Fruit fly (Drosophila melanogaster) whole organism, embryonic: ENCODE results near the gene Spt6.

ENCODE experiments used
- Aef1 ChIP-seq: fragments of 200-800 bp; sonication (Bioruptor generic); IDR thresholded peaks from 3 replicates; pipeline ENCODE4 v1.3.6; 2022; ENCODE audit warnings: missing biosample characterization, missing genetic modification characterization
- Asciz ChIP-seq: fragments of 200-800 bp; sonication (Bioruptor generic); optimal IDR thresholded peaks from 2 replicates; lab custom pipeline; 2017; ENCODE audit warnings: missing biosample characterization, mild to moderate bottlenecking, missing genetic modification characterization, missing genetic modification reagents
- Atf6 ChIP-seq: fragments of 200-800 bp; sonication (Bioruptor generic); IDR thresholded peaks from 2 replicates; pipeline ENCODE4 v1.3.6; 2022; ENCODE audit warnings: missing biosample characterization, missing genetic modification characterization
- CG10267 ChIP-seq: fragments of 200-800 bp; sonication (Bioruptor generic); optimal IDR thresholded peaks from 2 replicates; lab custom pipeline; 2018; ENCODE audit warnings: missing biosample characterization, mild to moderate bottlenecking, missing genetic modification characterization, moderate library complexity
- CG10274 ChIP-seq: fragments of 200-800 bp; sonication (Bioruptor generic); optimal IDR thresholded peaks from 3 replicates; lab custom pipeline; 2017; ENCODE audit warnings: missing biosample characterization, mild to moderate bottlenecking, missing genetic modification characterization
- CG1233 ChIP-seq: fragments of 200-800 bp; sonication (Bioruptor generic); optimal IDR thresholded peaks from 4 replicates; lab custom pipeline; 2018; ENCODE audit warnings: missing biosample characterization, mild to moderate bottlenecking, missing genetic modification characterization
- CG12391 ChIP-seq: fragments of 200-800 bp; sonication (Bioruptor generic); optimal IDR thresholded peaks from 3 replicates; lab custom pipeline; 2018; ENCODE audit warnings: missing biosample characterization, mild to moderate bottlenecking, missing genetic modification characterization, moderate library complexity
- CG12744 ChIP-seq: fragments of 200-800 bp; sonication (Bioruptor generic); optimal IDR thresholded peaks from 2 replicates; lab custom pipeline; 2016; ENCODE audit warnings: missing biosample characterization, missing genetic modification characterization
- CG12942 ChIP-seq: fragments of 200-800 bp; sonication (Bioruptor generic); optimal IDR thresholded peaks from 3 replicates; lab custom pipeline; 2016; ENCODE audit warnings: missing biosample characterization, missing genetic modification characterization
- CG15479 ChIP-seq: fragments of 200-800 bp; sonication (Bioruptor generic); optimal IDR thresholded peaks from 3 replicates; lab custom pipeline; 2019; ENCODE audit warnings: missing biosample characterization, mild to moderate bottlenecking, missing genetic modification characterization, moderate library complexity
- CG15514 ChIP-seq: fragments of 200-800 bp; sonication (Bioruptor generic); optimal IDR thresholded peaks from 3 replicates; lab custom pipeline; 2017; ENCODE audit warnings: missing biosample characterization, missing genetic modification characterization, mild to moderate bottlenecking, moderate library complexity, missing genetic modification reagents
- CG1602 ChIP-seq: fragments of 200-800 bp; sonication (Bioruptor generic); optimal IDR thresholded peaks from 3 replicates; lab custom pipeline; 2016; ENCODE audit warnings: missing biosample characterization, missing genetic modification characterization
- CG16779 ChIP-seq: fragments of 200-800 bp; sonication (Bioruptor generic); IDR thresholded peaks from 2 replicates; pipeline ENCODE4 v1.3.6; 2022; ENCODE audit warnings: missing biosample characterization, missing genetic modification characterization
- CG17361 ChIP-seq: fragments of 200-800 bp; sonication (Bioruptor generic); IDR thresholded peaks from 3 replicates; pipeline ENCODE4 v1.3.6; 2022; ENCODE audit warnings: missing biosample characterization, missing genetic modification characterization
- CG18011 ChIP-seq: fragments of 200-800 bp; sonication (Bioruptor generic); optimal IDR thresholded peaks from 2 replicates; lab custom pipeline; 2017; ENCODE audit warnings: missing biosample characterization, missing genetic modification characterization, mild to moderate bottlenecking, moderate library complexity, missing genotype
- CG3065 ChIP-seq: fragments of 200-800 bp; sonication (Bioruptor generic); optimal IDR thresholded peaks from 2 replicates; lab custom pipeline; 2016; ENCODE audit warnings: missing biosample characterization, missing genetic modification characterization
- CG32767 ChIP-seq: fragments of 200-800 bp; sonication (Bioruptor generic); IDR thresholded peaks from 2 replicates; pipeline ENCODE4 v1.3.6; 2022; ENCODE audit warnings: missing biosample characterization, missing genetic modification characterization
- CG34224 ChIP-seq: fragments of 200-800 bp; sonication (Bioruptor generic); IDR thresholded peaks from 3 replicates; pipeline ENCODE4 v1.3.6; 2022; ENCODE audit warnings: missing biosample characterization, missing genetic modification characterization; ENCODE audit not compliant: partially characterized antibody
- CG3995 ChIP-seq: fragments of 200-800 bp; sonication (Bioruptor generic); optimal IDR thresholded peaks from 3 replicates; lab custom pipeline; 2016; ENCODE audit warnings: missing biosample characterization, missing genetic modification characterization
- CG42726 ChIP-seq: fragments of 200-800 bp; sonication (Bioruptor generic); IDR thresholded peaks from 2 replicates; pipeline ENCODE4 v1.3.6; 2022; ENCODE audit warnings: missing biosample characterization, missing genetic modification characterization; ENCODE audit not compliant: partially characterized antibody
- CG4404 ChIP-seq: fragments of 200-800 bp; sonication (Bioruptor generic); IDR thresholded peaks from 2 replicates; pipeline ENCODE4 v1.3.6; 2022; ENCODE audit warnings: missing biosample characterization, missing genetic modification characterization
- CG7556 ChIP-seq: fragments of 200-800 bp; sonication (Bioruptor generic); optimal IDR thresholded peaks from 2 replicates; lab custom pipeline; 2017; ENCODE audit warnings: missing biosample characterization, mild to moderate bottlenecking, missing genetic modification characterization
- CG8089 ChIP-seq: fragments of 200-800 bp; sonication (Bioruptor generic); optimal IDR thresholded peaks from 3 replicates; lab custom pipeline; 2016; ENCODE audit warnings: missing biosample characterization, missing genetic modification characterization
- CTCF ChIP-seq: fragments of 200-800 bp; sonication (Bioruptor generic); optimal IDR thresholded peaks from 2 replicates; lab custom pipeline; 2017; ENCODE audit warnings: missing biosample characterization, mild to moderate bottlenecking, missing genetic modification characterization, moderate library complexity
- CoRest ChIP-seq: fragments of 200-800 bp; sonication (Bioruptor generic); optimal IDR thresholded peaks from 3 replicates; lab custom pipeline; 2018; ENCODE audit warnings: missing biosample characterization, mild to moderate bottlenecking, missing genetic modification characterization, moderate library complexity
- D19A ChIP-seq: fragments of 200-800 bp; optimal IDR thresholded peaks from 3 replicates; lab custom pipeline; 2019; ENCODE audit warnings: missing biosample characterization, mild to moderate bottlenecking, missing genetic modification characterization, moderate library complexity
- Dref ChIP-seq: fragments of 200-800 bp; sonication (Bioruptor generic); IDR thresholded peaks from 2 replicates; pipeline ENCODE4 v1.3.6; 2022; ENCODE audit warnings: missing biosample characterization, missing genetic modification characterization
- Drgx ChIP-seq: fragments of 200-800 bp; sonication (Bioruptor generic); IDR thresholded peaks from 2 replicates; pipeline ENCODE4 v1.3.6; 2022; ENCODE audit warnings: missing biosample characterization, missing genetic modification characterization
- Elba2 ChIP-seq: fragments of 200-800 bp; sonication (Bioruptor generic); optimal IDR thresholded peaks from 3 replicates; lab custom pipeline; 2016; ENCODE audit warnings: missing biosample characterization, missing genetic modification characterization
- Lpt ChIP-seq: fragments of >200 bp; optimal IDR thresholded peaks from 2 replicates; lab custom pipeline; 2018; ENCODE audit warnings: missing biosample characterization, missing genetic modification characterization
- MESR4 ChIP-seq: fragments of 200-800 bp; sonication (Bioruptor generic); optimal IDR thresholded peaks from 2 replicates; lab custom pipeline; 2018; ENCODE audit warnings: missing biosample characterization, mild to moderate bottlenecking, missing genetic modification characterization, moderate library complexity
- Max ChIP-seq: fragments of 200-800 bp; sonication (Bioruptor generic); optimal IDR thresholded peaks from 2 replicates; lab custom pipeline; 2016; ENCODE audit warnings: missing biosample characterization, mild to moderate bottlenecking, missing genetic modification characterization
- NC2α ChIP-seq: fragments of 200-800 bp; sonication (Bioruptor generic); optimal IDR thresholded peaks from 2 replicates; lab custom pipeline; 2016; ENCODE audit warnings: missing biosample characterization, missing genetic modification characterization
- PHDP ChIP-seq: fragments of 200-800 bp; sonication (Bioruptor generic); optimal IDR thresholded peaks from 3 replicates; lab custom pipeline; 2018; ENCODE audit warnings: missing biosample characterization, mild to moderate bottlenecking, missing genetic modification characterization, moderate library complexity
- YL-1 ChIP-seq: fragments of 200-800 bp; sonication (Bioruptor generic); optimal IDR thresholded peaks from 3 replicates; lab custom pipeline; 2017; ENCODE audit warnings: missing biosample characterization, mild to moderate bottlenecking, missing genetic modification characterization
- bbx ChIP-seq: fragments of 200-800 bp; sonication (Bioruptor generic); IDR thresholded peaks from 2 replicates; pipeline ENCODE4 v1.3.6; 2022; ENCODE audit warnings: missing biosample characterization, missing genetic modification characterization; ENCODE audit not compliant: partially characterized antibody
- chn ChIP-seq: fragments of 200-800 bp; sonication (Bioruptor generic); optimal IDR thresholded peaks from 2 replicates; lab custom pipeline; 2016; ENCODE audit warnings: missing biosample characterization, missing genetic modification characterization
- corto ChIP-seq: fragments of 200-800 bp; sonication (Bioruptor generic); optimal IDR thresholded peaks from 2 replicates; lab custom pipeline; 2016; ENCODE audit warnings: missing biosample characterization, mild to moderate bottlenecking, missing genetic modification characterization, moderate library complexity
- crp ChIP-seq, 2 experiments: fragments of 200-800 bp; sonication (Bioruptor generic); optimal IDR thresholded peaks; 2 replicates in 1 of 2; 3 replicates in 1 of 2; lab custom pipeline; 2017; ENCODE audit warnings: missing biosample characterization in 2 of 2, missing genetic modification characterization in 2 of 2, mild to moderate bottlenecking in 1 of 2, moderate library complexity in 1 of 2
- dan ChIP-seq: fragments of 200-800 bp; sonication (Bioruptor generic); IDR thresholded peaks from 2 replicates; pipeline ENCODE4 v1.3.6; 2022; ENCODE audit warnings: missing biosample characterization, missing genetic modification characterization
- grau ChIP-seq: fragments of 200-800 bp; optimal IDR thresholded peaks from 3 replicates; lab custom pipeline; 2019; ENCODE audit warnings: missing biosample characterization, mild to moderate bottlenecking, missing genetic modification characterization, moderate library complexity
- peb ChIP-seq: fragments of 200-800 bp; sonication (Bioruptor generic); IDR thresholded peaks from 2 replicates; pipeline ENCODE4 v1.3.6; 2022; ENCODE audit warnings: missing biosample characterization, missing genetic modification characterization
- pita ChIP-seq: fragments of 200-800 bp; sonication (Bioruptor generic); optimal IDR thresholded peaks from 2 replicates; lab custom pipeline; 2017; ENCODE audit warnings: missing biosample characterization, mild to moderate bottlenecking, missing genetic modification characterization
- so ChIP-seq: fragments of 200-800 bp; sonication (Bioruptor generic); IDR thresholded peaks from 3 replicates; pipeline ENCODE4 v1.3.6; 2022; ENCODE audit warnings: missing biosample characterization, missing genetic modification characterization
- sr ChIP-seq: fragments of 200-800 bp; sonication (Bioruptor generic); IDR thresholded peaks from 3 replicates; pipeline ENCODE4 v1.3.6; 2022; ENCODE audit warnings: missing biosample characterization, missing genetic modification characterization
- trem ChIP-seq: fragments of 200-800 bp; optimal IDR thresholded peaks from 3 replicates; lab custom pipeline; 2019; ENCODE audit warnings: missing biosample characterization, mild to moderate bottlenecking, missing genetic modification characterization, moderate library complexity
- vnd ChIP-seq: fragments of 200-800 bp; sonication (Bioruptor generic); IDR thresholded peaks from 3 replicates; pipeline ENCODE4 v1.3.6; 2022; ENCODE audit warnings: missing biosample characterization, missing genetic modification characterization; ENCODE audit not compliant: partially characterized antibody
- z ChIP-seq: fragments of 200-800 bp; sonication (Bioruptor generic); IDR thresholded peaks from 3 replicates; pipeline ENCODE4 v1.3.6; 2022; ENCODE audit warnings: missing biosample characterization, missing genetic modification characterization

Spt6 gene

dm6 chrX:6291083-6291699, 23.6 kb downstream of the Spt6 start, which contains the start of the genes Rpt4 and mldr (continued):
- TF ChIP-seq Elba2 (peak; percentile 77), CG7556 (GFP tag; lab: Kevin White, UChicago) (no peak), CG10267 (peak; percentile 21), trem (peak; percentile 37), CTCF (peak; percentile 8), Dref (peak; percentile 48), CG42726 (GFP tag; lab: Robert Waterston, UW) (0 out of 2 replicates have a peak, but pooled peaks have one; percentile 28), crp (GFP tag; optimal IDR thresholded peaks at IDR 0.05; lab: Kevin White, UChicago) (peak in 1 of 2 experiments; percentile 53), CG4404 (GFP tag; lab: Robert Waterston, UW) (no peak), grau (peak; percentile 3), CG1602 (no peak), YL-1 (peak; percentile 87), pita (GFP tag; lab: Kevin White, UChicago) (peak; percentile 60), bbx (GFP tag; lab: Robert Waterston, UW) (no peak), CG15514 (GFP tag; lab: Kevin White, UChicago) (peak; percentile 57), CG34224 (GFP tag; lab: Robert Waterston, UW) (peak; percentile 44; the same call in 1 of the 3 replicates), Aef1 (GFP tag; lab: Robert Waterston, UW) (no peak), PHDP (tag; lab: Kevin White, UChicago) (no peak)

- no peak for TF ChIP-seq CoRest (tag; lab: Kevin White, UChicago)
- TF ChIP-seq Asciz (GFP tag; lab: Kevin White, UChicago): no peak
- no peak for TF ChIP-seq CG16779 (GFP tag; lab: Robert Waterston, UW)
- TF ChIP-seq Max (GFP tag; lab: Kevin White, UChicago): no peak
- no peak for TF ChIP-seq CG1233 (GFP tag; lab: Kevin White, UChicago)
- TF ChIP-seq CG3995: no peak
- TF ChIP-seq CG12744 (GFP tag; lab: Kevin White, UChicago): no peak
- TF ChIP-seq CG32767 (GFP tag; lab: Robert Waterston, UW): no peak
- TF ChIP-seq pita (GFP tag; lab: Kevin White, UChicago): no peak
- no peak for TF ChIP-seq z
- TF ChIP-seq sr (GFP tag; lab: Robert Waterston, UW): no peak
- no peak for TF ChIP-seq chn (GFP tag; lab: Kevin White, UChicago)
- no peak for TF ChIP-seq CG10274 (GFP tag; lab: Kevin White, UChicago)
Measured at dm6 chrX:6294243-6294642, 26.6 kb downstream of the Spt6 start, which contains the start of gene CG15892. CG15892 (minus strand) TSS chrX:6294343.

dm6 chrX:6295129-6295539, 27.5 kb downstream of the Spt6 start, which contains the start of the genes CG15891 and CG3815:
CG15891 (minus strand) TSS chrX:6295345.
CG3815 (plus strand) TSS chrX:6295389.
- TF ChIP-seq CG3065 (GFP tag; lab: Kevin White, UChicago): no peak
- no peak for TF ChIP-seq CG18011 (GFP tag; lab: Kevin White, UChicago)
- no peak for TF ChIP-seq bbx (GFP tag; lab: Robert Waterston, UW)
- peak; percentile 62; the same call in 1 of the 3 replicates for TF ChIP-seq so (GFP tag; lab: Robert Waterston, UW)
- no peak for TF ChIP-seq D19A
- no peak for TF ChIP-seq CG15479
- no peak for TF ChIP-seq CG12942 (GFP tag; lab: Kevin White, UChicago)
- no peak for TF ChIP-seq corto
- no peak for TF ChIP-seq vnd (GFP tag; lab: Robert Waterston, UW)
- peak; percentile 67 for TF ChIP-seq CG12391 (tag; lab: Kevin White, UChicago)
- peak; percentile 35; the same call in 1 of the 2 replicates for TF ChIP-seq Atf6 (GFP tag; lab: Robert Waterston, UW)
- no peak for TF ChIP-seq dan (GFP tag; lab: Robert Waterston, UW)
- peak; percentile 53 for TF ChIP-seq MESR4 (GFP tag; lab: Kevin White, UChicago)
- no peak for TF ChIP-seq Lpt
- peak; percentile 44 for TF ChIP-seq CG10267
- TF ChIP-seq peb (GFP tag; lab: Robert Waterston, UW): no peak
- no peak for TF ChIP-seq NC2α (GFP tag; lab: Kevin White, UChicago)
- TF ChIP-seq CG32767 (GFP tag; lab: Robert Waterston, UW): 0 out of 2 replicates have a peak, but pooled peaks have one; percentile 28
- no peak for TF ChIP-seq CG1233 (GFP tag; lab: Kevin White, UChicago)
- no peak for TF ChIP-seq CG8089 (GFP tag; lab: Kevin White, UChicago)
- TF ChIP-seq CG17361 (GFP tag; lab: Robert Waterston, UW): no peak; the same call in none of the 3 replicates
- TF ChIP-seq Drgx (GFP tag; lab: Robert Waterston, UW): no peak
